Worm (Caenorhabditis elegans) whole organism, young adult: ENCODE measurements around the gene C49C8.2.

Experiments
- B0019.2 ChIP-seq: fragments of 200-800 bp; sonication (Bioruptor generic); conservative IDR thresholded peaks from 2 replicates; pipeline ENCODE4 v1.3.6; 2022; ENCODE audit warnings: missing genetic modification reagents, missing genetic modification characterization, missing compliant biosample characterization
- egl-44 ChIP-seq: fragments of 200-800 bp; sonication (Bioruptor generic); IDR thresholded peaks from 2 replicates; pipeline ENCODE4 v1.3.6; 2022; ENCODE audit warnings: missing genetic modification reagents, missing genetic modification characterization, missing compliant biosample characterization
- ets-4 ChIP-seq: fragments of 200-800 bp; sonication (Bioruptor generic); optimal IDR thresholded peaks from 2 replicates; lab custom pipeline; 2018; ENCODE audit warnings: mild to moderate bottlenecking, missing genetic modification characterization, missing compliant biosample characterization
- hlh-26 ChIP-seq: fragments of 200-800 bp; sonication (Bioruptor generic); conservative IDR thresholded peaks from 2 replicates; pipeline ENCODE4 v1.3.6; 2022; ENCODE audit warnings: missing genetic modification reagents, missing genetic modification characterization, missing compliant biosample characterization
- ztf-6 ChIP-seq: fragments of 200-800 bp; sonication (Bioruptor generic); IDR thresholded peaks from 2 replicates; pipeline ENCODE4 v1.3.6; 2022; ENCODE audit warnings: missing genetic modification reagents, missing genetic modification characterization, missing compliant biosample characterization

DNA sequence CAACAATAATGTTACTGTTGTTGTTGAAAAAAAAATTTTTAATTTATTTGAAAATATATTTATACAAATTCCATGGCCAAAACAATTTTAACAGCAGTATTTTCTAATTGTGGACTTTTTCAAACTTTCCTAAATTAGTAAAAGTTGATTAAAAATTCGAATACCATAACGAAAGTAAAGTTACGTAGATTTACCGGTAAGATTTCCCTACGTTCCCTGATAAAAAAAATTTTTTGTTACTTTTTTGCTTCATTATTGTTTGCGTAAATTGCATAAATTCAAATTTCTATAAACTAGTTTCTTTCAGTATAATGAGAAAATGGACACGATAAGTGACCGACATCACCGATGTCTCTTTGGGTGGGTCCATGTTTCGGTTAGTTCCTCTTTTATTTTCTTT lies 42.0 kb upstream of the C49C8.2 start, which contains the start of gene F42A9.6:
- no peak for TF ChIP-seq B0019.2 (GFP tag; lab: Robert Waterston, UW)
- no peak for TF ChIP-seq ztf-6 (GFP tag; lab: Robert Waterston, UW)
- no peak for TF ChIP-seq egl-44
- TF ChIP-seq ets-4 (GFP tag; lab: Kevin White, UChicago), result no peak
- TF ChIP-seq hlh-26 (GFP tag; lab: Robert Waterston, UW), result no peak
